Worm (Caenorhabditis elegans) whole organism, L1 larva: ENCODE data around the gene shk-1.

Experiments
- C04F5.9 ChIP-seq: sonication (generic microtip); optimal IDR thresholded peaks from 2 replicates; lab custom pipeline; 2016; ENCODE audit warnings: missing genetic modification characterization, missing compliant biosample characterization
- C16A3.4 ChIP-seq: fragments of 150-350 bp; optimal IDR thresholded peaks from 2 replicates; lab custom pipeline; 2014; ENCODE audit warnings: missing biosample characterization, missing genetic modification characterization
- C34B4.2 ChIP-seq: sonication (generic microtip); optimal IDR thresholded peaks from 2 replicates; lab custom pipeline; 2017; ENCODE audit warnings: mild to moderate bottlenecking, missing genetic modification characterization, missing compliant biosample characterization
- F16B12.6 ChIP-seq: fragments of 150-350 bp; optimal IDR thresholded peaks from 2 replicates; lab custom pipeline; 2014; ENCODE audit warnings: missing biosample characterization, missing genetic modification characterization
- aha-1 ChIP-seq: fragments of 150-350 bp; optimal IDR thresholded peaks from 2 replicates; lab custom pipeline; 2014; ENCODE audit warnings: missing biosample characterization, missing genetic modification characterization
- alr-1 ChIP-seq: fragments of 200-800 bp; sonication (Bioruptor generic); optimal IDR thresholded peaks from 2 replicates; lab custom pipeline; 2018; ENCODE audit warnings: borderline replicate concordance, mild to moderate bottlenecking, missing genetic modification characterization, missing compliant biosample characterization
- ama-1 ChIP-seq: fragments of 150-350 bp; optimal IDR thresholded peaks from 2 replicates; lab custom pipeline; 2014
- ceh-88 ChIP-seq: fragments of 200-800 bp; sonication (Bioruptor generic); IDR thresholded peaks from 2 replicates; pipeline ENCODE4 v1.3.6; 2022; ENCODE audit warnings: missing genetic modification characterization, missing compliant biosample characterization
- ceh-90 ChIP-seq: sonication (generic microtip); optimal IDR thresholded peaks from 2 replicates; lab custom pipeline; 2016; ENCODE audit warnings: missing genetic modification characterization, missing compliant biosample characterization
- ces-1 ChIP-seq: fragments of 150-350 bp; optimal IDR thresholded peaks from 2 replicates; lab custom pipeline; 2014; ENCODE audit warnings: missing biosample characterization, missing genetic modification reagents, missing genetic modification characterization
- dpl-1 ChIP-seq, 3 experiments: fragments of 150-350 bp in 2 of 3; sonication (generic microtip) in 1 of 3; optimal IDR thresholded peaks; 2 replicates each; lab custom pipeline; 2014 to 2017; ENCODE audit warnings: missing biosample characterization in 3 of 3, missing genetic modification characterization in 3 of 3, missing genetic modification reagents in 3 of 3
- dsc-1 ChIP-seq: sonication (generic microtip); optimal IDR thresholded peaks from 2 replicates; lab custom pipeline; 2016; ENCODE audit warnings: mild to moderate bottlenecking, missing genetic modification characterization, missing compliant biosample characterization
- egl-13 ChIP-seq: sonication (generic microtip); optimal IDR thresholded peaks from 2 replicates; lab custom pipeline; 2016; ENCODE audit warnings: missing genotype, missing genetic modification reagents, missing genetic modification characterization, missing compliant biosample characterization
- egl-27 ChIP-seq, 2 experiments: fragments of 150-350 bp in 1 of 2; sonication (generic microtip); optimal IDR thresholded peaks; 3 replicates each; lab custom pipeline; 2017 to 2018; ENCODE audit warnings: missing biosample characterization in 2 of 2, missing genetic modification characterization in 2 of 2, missing genetic modification reagents in 2 of 2
- elt-3 ChIP-seq, 6 experiments: fragments of 150-350 bp in 1 of 6; sonication (generic microtip); optimal IDR thresholded peaks; 2 replicates each; lab custom pipeline; 2017 to 2018; ENCODE audit warnings: missing biosample characterization in 6 of 6, missing genetic modification characterization in 6 of 6, inconsistent platforms in 1 of 6
- ets-5 ChIP-seq: fragments of 200-800 bp; sonication (Bioruptor generic); IDR thresholded peaks from 2 replicates; pipeline ENCODE4 v1.3.6; 2022; ENCODE audit warnings: missing genetic modification characterization, missing compliant biosample characterization
- fkh-10 ChIP-seq: sonication (generic microtip); optimal IDR thresholded peaks from 2 replicates; lab custom pipeline; 2017; ENCODE audit warnings: missing biosample characterization, missing genetic modification reagents, missing genetic modification characterization
- fkh-4 ChIP-seq: sonication (generic microtip); optimal IDR thresholded peaks from 2 replicates; lab custom pipeline; 2016; ENCODE audit warnings: missing compliant biosample characterization, missing genetic modification characterization, borderline replicate concordance
- fkh-8 ChIP-seq: sonication (generic microtip); optimal IDR thresholded peaks from 2 replicates; lab custom pipeline; 2016; ENCODE audit warnings: mild to moderate bottlenecking, missing genetic modification characterization, missing compliant biosample characterization
- fos-1 ChIP-seq: fragments of 150-350 bp; optimal IDR thresholded peaks from 2 replicates; lab custom pipeline; 2014; ENCODE audit warnings: missing biosample characterization, missing genetic modification characterization
- grh-1 ChIP-seq: fragments of 200-800 bp; sonication (Bioruptor generic); IDR thresholded peaks from 2 replicates; pipeline ENCODE4 v1.3.6; 2022; ENCODE audit warnings: missing genetic modification reagents, missing genetic modification characterization, missing compliant biosample characterization
- hpl-2 ChIP-seq: fragments of 150-350 bp; optimal IDR thresholded peaks from 2 replicates; lab custom pipeline; 2014; ENCODE audit warnings: missing biosample characterization, missing genetic modification reagents, missing genetic modification characterization
- irx-1 ChIP-seq: sonication (generic microtip); optimal IDR thresholded peaks from 2 replicates; lab custom pipeline; 2016; ENCODE audit warnings: missing genetic modification characterization, missing compliant biosample characterization
- lin-13 ChIP-seq: fragments of 150-350 bp; optimal IDR thresholded peaks from 2 replicates; lab custom pipeline; 2014; ENCODE audit warnings: missing biosample characterization, missing genetic modification reagents, missing genetic modification characterization
- lin-15B ChIP-seq: fragments of 150-350 bp; sonication (generic microtip); optimal IDR thresholded peaks from 3 replicates; lab custom pipeline; 2014; ENCODE audit warnings: missing biosample characterization, missing genetic modification characterization
- lin-35 ChIP-seq, 2 experiments: fragments of 150-350 bp; optimal IDR thresholded peaks; 2 replicates each; lab custom pipeline; 2014; ENCODE audit warnings: missing biosample characterization in 2 of 2, missing genetic modification characterization in 2 of 2, missing genetic modification reagents in 2 of 2
- lir-3 ChIP-seq: sonication (generic microtip); optimal IDR thresholded peaks from 2 replicates; lab custom pipeline; 2016; ENCODE audit warnings: mild to moderate bottlenecking, missing genetic modification characterization, moderate library complexity, missing compliant biosample characterization; ENCODE audit not compliant: poor library complexity
- mab-9 ChIP-seq: fragments of 200-800 bp; sonication (Bioruptor generic); IDR thresholded peaks from 2 replicates; pipeline ENCODE4 v1.3.6; 2022; ENCODE audit warnings: missing genetic modification reagents, missing genetic modification characterization, missing compliant biosample characterization
- mdl-1 ChIP-seq, 2 experiments: fragments of 150-350 bp; optimal IDR thresholded peaks; 2 replicates each; lab custom pipeline; 2014 to 2017; ENCODE audit warnings: missing biosample characterization in 2 of 2, missing genetic modification characterization in 2 of 2, inconsistent platforms in 1 of 2
- mef-2 ChIP-seq: fragments of 150-350 bp; optimal IDR thresholded peaks from 2 replicates; lab custom pipeline; 2014; ENCODE audit warnings: missing biosample characterization, missing genetic modification characterization
- nhr-11 ChIP-seq: fragments of 150-350 bp; optimal IDR thresholded peaks from 2 replicates; lab custom pipeline; 2014; ENCODE audit warnings: missing biosample characterization, missing genetic modification characterization
- nhr-12 ChIP-seq: sonication (generic microtip); optimal IDR thresholded peaks from 2 replicates; lab custom pipeline; 2017; ENCODE audit warnings: missing biosample characterization, missing genetic modification characterization
- nhr-237 ChIP-seq: fragments of 150-350 bp; optimal IDR thresholded peaks from 2 replicates; lab custom pipeline; 2014; ENCODE audit warnings: missing biosample characterization, missing genetic modification characterization
- nhr-47 ChIP-seq: sonication (generic microtip); optimal IDR thresholded peaks from 2 replicates; lab custom pipeline; 2016; ENCODE audit warnings: mild to moderate bottlenecking, missing genetic modification characterization, moderate library complexity, missing compliant biosample characterization
- nhr-71 ChIP-seq: sonication (generic microtip); optimal IDR thresholded peaks from 2 replicates; lab custom pipeline; 2016; ENCODE audit warnings: mild to moderate bottlenecking, missing genetic modification characterization, moderate library complexity, missing compliant biosample characterization
- nhr-76 ChIP-seq: sonication (generic microtip); optimal IDR thresholded peaks from 2 replicates; lab custom pipeline; 2017; ENCODE audit warnings: missing biosample characterization, missing genetic modification characterization
- nhr-77 ChIP-seq: fragments of 150-350 bp; optimal IDR thresholded peaks from 2 replicates; lab custom pipeline; 2014; ENCODE audit warnings: missing biosample characterization, missing genetic modification characterization
- nhr-84 ChIP-seq: sonication (generic microtip); optimal IDR thresholded peaks from 2 replicates; lab custom pipeline; 2017; ENCODE audit warnings: missing biosample characterization, missing genetic modification characterization
- pag-3 ChIP-seq: sonication (generic microtip); optimal IDR thresholded peaks from 2 replicates; lab custom pipeline; 2017; ENCODE audit warnings: missing genetic modification characterization, mild to moderate bottlenecking, missing compliant biosample characterization, antibody characterized with exemption, borderline replicate concordance; ENCODE audit not compliant: insufficient read depth
- pqm-1 ChIP-seq: sonication (generic microtip); optimal IDR thresholded peaks from 3 replicates; lab custom pipeline; 2017; ENCODE audit warnings: missing biosample characterization, missing genetic modification characterization
- skn-1 ChIP-seq: fragments of 150-350 bp; optimal IDR thresholded peaks from 2 replicates; lab custom pipeline; 2014; ENCODE audit warnings: missing biosample characterization, missing genetic modification characterization
- snpc-4 ChIP-seq: fragments of 150-350 bp; optimal IDR thresholded peaks from 2 replicates; lab custom pipeline; 2014; ENCODE audit warnings: missing biosample characterization, missing genetic modification characterization
- sptf-1 ChIP-seq: fragments of 150-350 bp; optimal IDR thresholded peaks from 2 replicates; lab custom pipeline; 2014; ENCODE audit warnings: missing biosample characterization, missing genetic modification characterization
- sup-37 ChIP-seq: fragments of 200-800 bp; sonication (Bioruptor generic); optimal IDR thresholded peaks from 2 replicates; lab custom pipeline; 2018; ENCODE audit warnings: mild to moderate bottlenecking, missing genetic modification characterization, missing compliant biosample characterization
- unc-30 ChIP-seq: sonication (generic microtip); optimal IDR thresholded peaks from 2 replicates; lab custom pipeline; 2017; ENCODE audit warnings: missing biosample characterization, missing genetic modification characterization
- unc-62 ChIP-seq: fragments of 150-350 bp; optimal IDR thresholded peaks from 2 replicates; lab custom pipeline; 2014; ENCODE audit warnings: missing biosample characterization, missing genetic modification reagents, missing genetic modification characterization
- unc-98 ChIP-seq: fragments of 200-800 bp; sonication (Bioruptor generic); IDR thresholded peaks from 2 replicates; pipeline ENCODE4 v1.3.6; 2022; ENCODE audit warnings: missing genetic modification characterization, missing compliant biosample characterization
- vab-15 ChIP-seq: sonication (generic microtip); optimal IDR thresholded peaks from 2 replicates; lab custom pipeline; 2017; ENCODE audit warnings: missing genotype, mild to moderate bottlenecking, missing genetic modification characterization, missing compliant biosample characterization
- xbp-1 ChIP-seq: sonication (generic microtip); optimal IDR thresholded peaks from 2 replicates; lab custom pipeline; 2016; ENCODE audit warnings: missing genetic modification characterization, missing compliant biosample characterization
- zag-1 ChIP-seq: fragments of 150-350 bp; optimal IDR thresholded peaks from 2 replicates; lab custom pipeline; 2014; ENCODE audit warnings: missing biosample characterization, missing genetic modification characterization
- zip-4 ChIP-seq: fragments of 200-800 bp; sonication (Bioruptor generic); optimal IDR thresholded peaks from 2 replicates; lab custom pipeline; 2018; ENCODE audit warnings: mild to moderate bottlenecking, missing genetic modification characterization, moderate library complexity, missing compliant biosample characterization
- ztf-11 ChIP-seq, 2 experiments: sonication (generic microtip); optimal IDR thresholded peaks; 2 replicates each; lab custom pipeline; 2016 to 2017; ENCODE audit warnings: missing genetic modification characterization in 2 of 2, missing biosample characterization in 1 of 2, missing compliant biosample characterization in 1 of 2
- ztf-4 ChIP-seq: fragments of 150-350 bp; optimal IDR thresholded peaks from 2 replicates; lab custom pipeline; 2014; ENCODE audit warnings: missing biosample characterization, missing genetic modification characterization

Gene shk-1

ce11 chrII:9746069-9746468 lies 12.0 kb upstream of the shk-1 start, which contains the start of the genes Y53C12B.1 and nos-3 (continued):
- TF ChIP-seq elt-3 (tag; optimal IDR thresholded peaks at IDR 0.05; lab: Kevin White, UChicago): peak in 3 of 6 experiments; percentile 8 to 81 (median 69)
- TF ChIP-seq unc-98 (GFP tag; lab: Robert Waterston, UW): no peak
- TF ChIP-seq fkh-4 (tag; lab: Kevin White, UChicago): no peak
- TF ChIP-seq unc-30 (tag; lab: Kevin White, UChicago): no peak
- TF ChIP-seq xbp-1 (tag; lab: Kevin White, UChicago): peak; percentile 80
- TF ChIP-seq mef-2: no peak
- peak; percentile 39 for TF ChIP-seq egl-13
- no peak for TF ChIP-seq zip-4 (GFP tag; lab: Kevin White, UChicago)
- peak; percentile 64 for TF ChIP-seq lin-13 (GFP tag; lab: Kevin White, UChicago)
- peak; percentile 80 for TF ChIP-seq nhr-47 (tag; lab: Kevin White, UChicago)
- peak; percentile 63 for TF ChIP-seq lir-3 (tag; lab: Kevin White, UChicago)
- peak; percentile 82 for TF ChIP-seq skn-1 (tag; lab: Kevin White, UChicago)
- no peak for TF ChIP-seq C34B4.2 (tag; lab: Kevin White, UChicago)
- peak; percentile 90 for TF ChIP-seq C16A3.4 (tag; lab: Kevin White, UChicago)
- peak; percentile 68 for TF ChIP-seq irx-1
- TF ChIP-seq C04F5.9 (tag; lab: Kevin White, UChicago): peak; percentile 18
- no peak for TF ChIP-seq unc-62
- TF ChIP-seq nhr-12 (tag; lab: Kevin White, UChicago): no peak
- no peak for TF ChIP-seq ama-1 (lab: Kevin White, UChicago)
- TF ChIP-seq alr-1 (tag; lab: Kevin White, UChicago): no peak
- no peak for TF ChIP-seq ztf-11 (tag; optimal IDR thresholded peaks at IDR 0.05; lab: Kevin White, UChicago)
- TF ChIP-seq zag-1 (tag; lab: Kevin White, UChicago): no peak
- no peak for TF ChIP-seq pag-3 (tag; lab: Kevin White, UChicago)
- TF ChIP-seq fos-1 (tag; lab: Kevin White, UChicago): peak; percentile 42
- peak; percentile 41 for TF ChIP-seq vab-15 (tag; lab: Kevin White, UChicago)
- no peak for TF ChIP-seq ceh-90 (tag; lab: Kevin White, UChicago)
- TF ChIP-seq F16B12.6 (tag; lab: Kevin White, UChicago): peak; percentile 65
- TF ChIP-seq nhr-11: peak; percentile 62
- TF ChIP-seq sup-37: no peak
- peak; percentile 27 for TF ChIP-seq fkh-10
- no peak for TF ChIP-seq aha-1 (tag; lab: Kevin White, UChicago)
- peak; percentile 57 for TF ChIP-seq lin-15B (tag; lab: Kevin White, UChicago)
- TF ChIP-seq nhr-84 (tag; lab: Kevin White, UChicago): no peak
- TF ChIP-seq nhr-77 (tag; lab: Kevin White, UChicago): peak; percentile 69
- no peak for TF ChIP-seq pqm-1
- TF ChIP-seq snpc-4 (tag; lab: Kevin White, UChicago): peak; percentile 27
- no peak for TF ChIP-seq mab-9
- TF ChIP-seq nhr-71 (tag; lab: Kevin White, UChicago): peak; percentile 85
- TF ChIP-seq ces-1 (GFP tag; lab: Kevin White, UChicago): no peak
- peak; percentile 57 for TF ChIP-seq dsc-1 (tag; lab: Kevin White, UChicago)
- no peak for TF ChIP-seq ets-5 (GFP tag; lab: Robert Waterston, UW)
- TF ChIP-seq dpl-1 (GFP tag; optimal IDR thresholded peaks at IDR 0.05; lab: Kevin White, UChicago): peak; percentile 71 to 81 (median 78)
- TF ChIP-seq egl-27 (tag; optimal IDR thresholded peaks at IDR 0.05; lab: Kevin White, UChicago): no peak
- TF ChIP-seq mdl-1 (tag; optimal IDR thresholded peaks at IDR 0.05; lab: Kevin White, UChicago): peak in 1 of 2 experiments; percentile 68
- TF ChIP-seq nhr-237 (tag; lab: Kevin White, UChicago): peak; percentile 9
- TF ChIP-seq fkh-8 (tag; lab: Kevin White, UChicago): peak; percentile 62
- TF ChIP-seq ceh-88 (GFP tag; lab: Robert Waterston, UW): no peak
- TF ChIP-seq hpl-2 (GFP tag; lab: Kevin White, UChicago): no peak
- TF ChIP-seq grh-1: peak; percentile 63
- no peak for TF ChIP-seq ztf-4
- no peak for TF ChIP-seq nhr-76 (tag; lab: Kevin White, UChicago)
- TF ChIP-seq sptf-1 (tag; lab: Kevin White, UChicago): no peak
- TF ChIP-seq lin-35 (GFP tag; optimal IDR thresholded peaks at IDR 0.05; lab: Kevin White, UChicago): peak; percentile 83 to 87
